Fruit fly (Drosophila melanogaster) whole organism, embryonic: ENCODE results near the gene Dhod.
A peak's percentile ranks its signal among the peaks of the same experiment; 100 is the strongest.

Source experiments
- B-H2 ChIP-seq: fragments of 200-800 bp; sonication (Bioruptor generic); optimal IDR thresholded peaks from 2 replicates; lab custom pipeline; 2018; ENCODE audit warnings: missing biosample characterization, mild to moderate bottlenecking, missing genetic modification characterization
- CG10267 ChIP-seq: fragments of 200-800 bp; sonication (Bioruptor generic); optimal IDR thresholded peaks from 2 replicates; lab custom pipeline; 2018; ENCODE audit warnings: missing biosample characterization, mild to moderate bottlenecking, missing genetic modification characterization, moderate library complexity
- CG10366 ChIP-seq: fragments of 200-800 bp; sonication (Bioruptor generic); IDR thresholded peaks from 2 replicates; pipeline ENCODE4 v1.3.6; 2022; ENCODE audit warnings: missing biosample characterization, missing genetic modification characterization
- CG10654 ChIP-seq: fragments of 200-800 bp; sonication (Bioruptor generic); optimal IDR thresholded peaks from 2 replicates; lab custom pipeline; 2016; ENCODE audit warnings: missing biosample characterization, missing genetic modification characterization
- CG16863 ChIP-seq: fragments of 200-800 bp; sonication (Bioruptor generic); optimal IDR thresholded peaks from 3 replicates; lab custom pipeline; 2016; ENCODE audit warnings: missing biosample characterization, missing genetic modification characterization
- CG17568 ChIP-seq: fragments of 200-800 bp; sonication (Bioruptor generic); optimal IDR thresholded peaks from 2 replicates; lab custom pipeline; 2018; ENCODE audit warnings: missing biosample characterization, mild to moderate bottlenecking, missing genetic modification characterization, moderate library complexity
- CG2712 ChIP-seq: fragments of 200-800 bp; optimal IDR thresholded peaks from 3 replicates; lab custom pipeline; 2019; ENCODE audit warnings: missing biosample characterization, mild to moderate bottlenecking, missing genetic modification characterization, moderate library complexity
- CG2875 ChIP-seq: fragments of 200-800 bp; sonication (Bioruptor generic); optimal IDR thresholded peaks from 2 replicates; lab custom pipeline; 2017; ENCODE audit warnings: missing biosample characterization, mild to moderate bottlenecking, missing genetic modification characterization, missing genetic modification reagents
- CG2889 ChIP-seq: fragments of 200-800 bp; sonication (Bioruptor generic); IDR thresholded peaks from 3 replicates; pipeline ENCODE4 v1.3.6; 2022; ENCODE audit warnings: missing biosample characterization, missing genetic modification characterization
- CG31224 ChIP-seq: fragments of 200-800 bp; sonication (Bioruptor generic); IDR thresholded peaks from 2 replicates; pipeline ENCODE4 v1.3.6; 2022; ENCODE audit warnings: missing biosample characterization, missing genetic modification characterization
- CG31365 ChIP-seq: fragments of 200-800 bp; sonication (Bioruptor generic); optimal IDR thresholded peaks from 2 replicates; lab custom pipeline; 2018; ENCODE audit warnings: missing biosample characterization, mild to moderate bottlenecking, missing genetic modification characterization
- CG42726 ChIP-seq: fragments of 200-800 bp; sonication (Bioruptor generic); IDR thresholded peaks from 2 replicates; pipeline ENCODE4 v1.3.6; 2022; ENCODE audit warnings: missing biosample characterization, missing genetic modification characterization; ENCODE audit not compliant: partially characterized antibody
- CG5953 ChIP-seq: fragments of 200-800 bp; sonication (Bioruptor generic); IDR thresholded peaks from 2 replicates; pipeline ENCODE4 v1.3.6; 2022; ENCODE audit warnings: missing biosample characterization, missing genetic modification characterization
- CHES-1-like ChIP-seq: fragments of 200-800 bp; sonication (Bioruptor generic); optimal IDR thresholded peaks from 2 replicates; lab custom pipeline; 2016; ENCODE audit warnings: missing biosample characterization, missing genetic modification characterization
- HmgD ChIP-seq: fragments of 200-800 bp; sonication (Bioruptor generic); optimal IDR thresholded peaks from 3 replicates; lab custom pipeline; 2016; ENCODE audit warnings: missing biosample characterization, missing genetic modification characterization
- Hmr ChIP-seq: fragments of 200-800 bp; sonication (Bioruptor generic); optimal IDR thresholded peaks from 3 replicates; lab custom pipeline; 2017; ENCODE audit warnings: mild to moderate bottlenecking, missing biosample characterization, missing genetic modification reagents, missing genetic modification characterization
- Lpt ChIP-seq: fragments of >200 bp; optimal IDR thresholded peaks from 2 replicates; lab custom pipeline; 2018; ENCODE audit warnings: missing biosample characterization, missing genetic modification characterization
- Meics ChIP-seq: fragments of 200-800 bp; sonication (Bioruptor generic); optimal IDR thresholded peaks from 2 replicates; lab custom pipeline; 2017; ENCODE audit warnings: missing biosample characterization, mild to moderate bottlenecking, missing genetic modification characterization
- Ssrp ChIP-seq: fragments of 200-800 bp; sonication (Bioruptor generic); optimal IDR thresholded peaks from 2 replicates; lab custom pipeline; 2018; ENCODE audit warnings: missing biosample characterization, mild to moderate bottlenecking, missing genetic modification characterization, moderate library complexity
- Xbp1 ChIP-seq: fragments of 200-800 bp; sonication (Bioruptor generic); optimal IDR thresholded peaks from 3 replicates; lab custom pipeline; 2016; ENCODE audit warnings: missing biosample characterization, mild to moderate bottlenecking, missing genetic modification characterization
- Xrp1 ChIP-seq: fragments of 200-800 bp; sonication (Bioruptor generic); IDR thresholded peaks from 2 replicates; pipeline ENCODE4 v1.3.6; 2022; ENCODE audit warnings: missing biosample characterization, missing genetic modification characterization
- ase ChIP-seq: fragments of 200-800 bp; sonication (Bioruptor generic); IDR thresholded peaks from 3 replicates; pipeline ENCODE4 v1.3.6; 2022; ENCODE audit warnings: missing biosample characterization, missing genetic modification characterization
- cato ChIP-seq: fragments of 200-800 bp; sonication (Bioruptor generic); optimal IDR thresholded peaks from 2 replicates; lab custom pipeline; 2016; ENCODE audit warnings: missing biosample characterization, missing genetic modification characterization, borderline replicate concordance
- caup ChIP-seq: fragments of 200-800 bp; sonication (Bioruptor generic); optimal IDR thresholded peaks from 3 replicates; lab custom pipeline; 2017; ENCODE audit warnings: missing biosample characterization, mild to moderate bottlenecking, missing genetic modification characterization, moderate library complexity; ENCODE audit not compliant: severe bottlenecking
- dmrt11E ChIP-seq: fragments of 200-800 bp; sonication (Bioruptor generic); optimal IDR thresholded peaks from 3 replicates; lab custom pipeline; 2018; ENCODE audit warnings: missing biosample characterization, mild to moderate bottlenecking, missing genetic modification characterization, moderate library complexity
- dysf ChIP-seq: fragments of 200-800 bp; sonication (Bioruptor generic); IDR thresholded peaks from 3 replicates; pipeline ENCODE4 v1.3.6; 2022; ENCODE audit warnings: missing biosample characterization, missing genetic modification characterization
- fd3F ChIP-seq: fragments of 200-800 bp; sonication (Bioruptor generic); optimal IDR thresholded peaks from 2 replicates; lab custom pipeline; 2018; ENCODE audit warnings: missing biosample characterization, mild to moderate bottlenecking, missing genetic modification characterization, moderate library complexity
- gcm2 ChIP-seq: fragments of 200-800 bp; sonication (Bioruptor generic); optimal IDR thresholded peaks from 2 replicates; lab custom pipeline; 2016; ENCODE audit warnings: missing biosample characterization, missing genetic modification characterization
- jumu ChIP-seq: fragments of 200-800 bp; sonication (Bioruptor generic); optimal IDR thresholded peaks from 3 replicates; lab custom pipeline; 2016; ENCODE audit warnings: missing biosample characterization, missing genetic modification characterization
- kah ChIP-seq: fragments of 200-800 bp; sonication (Bioruptor generic); optimal IDR thresholded peaks from 2 replicates; lab custom pipeline; 2018; ENCODE audit warnings: missing biosample characterization, mild to moderate bottlenecking, missing genetic modification characterization
- ken ChIP-seq: fragments of 200-800 bp; sonication (Bioruptor generic); IDR thresholded peaks from 3 replicates; pipeline ENCODE4 v1.3.6; 2022; ENCODE audit warnings: missing biosample characterization, missing genetic modification characterization
- nerfin-1 ChIP-seq: fragments of 200-800 bp; sonication (Bioruptor generic); optimal IDR thresholded peaks from 3 replicates; lab custom pipeline; 2019; ENCODE audit warnings: missing biosample characterization, mild to moderate bottlenecking, missing genetic modification characterization, moderate library complexity
- p53 ChIP-seq: fragments of 200-800 bp; sonication (Bioruptor generic); optimal IDR thresholded peaks from 2 replicates; lab custom pipeline; 2016; ENCODE audit warnings: missing biosample characterization, missing genetic modification characterization
- pho ChIP-seq: fragments of 200-800 bp; sonication (Bioruptor generic); optimal IDR thresholded peaks from 2 replicates; lab custom pipeline; 2016; ENCODE audit warnings: missing biosample characterization, missing genetic modification characterization
- pros ChIP-seq: fragments of 200-800 bp; sonication (Bioruptor generic); optimal IDR thresholded peaks from 3 replicates; lab custom pipeline; 2019; ENCODE audit warnings: missing biosample characterization, mild to moderate bottlenecking, missing genetic modification characterization, moderate library complexity
- repo ChIP-seq: fragments of 200-800 bp; sonication (Bioruptor generic); optimal IDR thresholded peaks from 2 replicates; lab custom pipeline; 2016; ENCODE audit warnings: missing biosample characterization, missing genetic modification characterization
- sc ChIP-seq, 3 experiments: fragments of >200 bp in 2 of 3; fragments of 200-800 bp in 1 of 3; sonication (Bioruptor generic) in 1 of 3; optimal IDR thresholded peaks; 2 replicates in 2 of 3; 3 replicates in 1 of 3; lab custom pipeline; 2017; ENCODE audit warnings: mild to moderate bottlenecking in 1 of 3, missing biosample characterization in 1 of 3, missing genetic modification characterization in 1 of 3, missing genetic modification reagents in 1 of 3
- sd ChIP-seq: fragments of 200-800 bp; sonication (Bioruptor generic); optimal IDR thresholded peaks from 3 replicates; lab custom pipeline; 2018; ENCODE audit warnings: missing biosample characterization, mild to moderate bottlenecking, missing genetic modification characterization, moderate library complexity
- sens ChIP-seq: fragments of 200-800 bp; sonication (Bioruptor generic); peaks from one replicate; lab custom pipeline; 2016; ENCODE audit warnings: missing biosample characterization, missing genetic modification characterization
- shn ChIP-seq: fragments of 200-800 bp; sonication (Bioruptor generic); optimal IDR thresholded peaks from 3 replicates; lab custom pipeline; 2016; ENCODE audit warnings: missing biosample characterization, missing genetic modification characterization
- so ChIP-seq: fragments of 200-800 bp; sonication (Bioruptor generic); IDR thresholded peaks from 3 replicates; pipeline ENCODE4 v1.3.6; 2022; ENCODE audit warnings: missing biosample characterization, missing genetic modification characterization
- sqz ChIP-seq: fragments of 200-800 bp; sonication (Bioruptor generic); optimal IDR thresholded peaks from 3 replicates; lab custom pipeline; 2018; ENCODE audit warnings: missing biosample characterization, mild to moderate bottlenecking, missing genetic modification characterization
- trem ChIP-seq: fragments of 200-800 bp; optimal IDR thresholded peaks from 3 replicates; lab custom pipeline; 2019; ENCODE audit warnings: missing biosample characterization, mild to moderate bottlenecking, missing genetic modification characterization, moderate library complexity
- vnd ChIP-seq: fragments of 200-800 bp; sonication (Bioruptor generic); IDR thresholded peaks from 3 replicates; pipeline ENCODE4 v1.3.6; 2022; ENCODE audit warnings: missing biosample characterization, missing genetic modification characterization; ENCODE audit not compliant: partially characterized antibody
- z ChIP-seq: fragments of 200-800 bp; sonication (Bioruptor generic); IDR thresholded peaks from 3 replicates; pipeline ENCODE4 v1.3.6; 2022; ENCODE audit warnings: missing biosample characterization, missing genetic modification characterization
- zen ChIP-seq: fragments of 200-800 bp; sonication (Bioruptor generic); optimal IDR thresholded peaks from 3 replicates; lab custom pipeline; 2018; ENCODE audit warnings: missing biosample characterization, mild to moderate bottlenecking, missing genetic modification characterization, moderate library complexity
- zfh2 ChIP-seq: fragments of 200-800 bp; sonication (Bioruptor generic); optimal IDR thresholded peaks from 2 replicates; lab custom pipeline; 2016; ENCODE audit warnings: missing biosample characterization, missing genetic modification characterization

Dhod gene

DNA sequence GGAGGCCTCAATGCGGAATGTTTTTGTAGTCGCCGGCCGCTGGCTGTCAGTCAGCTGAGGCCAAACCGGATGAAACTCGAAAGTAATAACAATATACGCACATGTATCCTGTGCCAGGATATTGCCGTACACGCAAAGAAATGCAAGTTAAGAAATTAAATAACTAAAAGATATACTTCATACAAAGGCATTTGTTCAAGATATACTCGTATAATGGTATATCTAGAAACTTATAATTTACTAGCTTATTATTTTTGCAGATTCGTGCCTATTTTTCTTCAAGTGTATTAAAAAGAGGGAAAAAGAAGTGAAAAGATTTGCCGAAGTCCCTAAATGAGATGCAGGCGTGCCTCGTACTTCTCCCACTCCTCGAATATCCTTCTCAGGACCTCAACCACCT, 30.6 kb upstream of the Dhod start (continued):
- TF ChIP-seq zen (peak; percentile 88), Hmr (GFP tag; lab: Kevin White, UChicago) (no peak), sens (peak; percentile 74), dmrt11E (tag; lab: Kevin White, UChicago) (peak; percentile 55)

DNA sequence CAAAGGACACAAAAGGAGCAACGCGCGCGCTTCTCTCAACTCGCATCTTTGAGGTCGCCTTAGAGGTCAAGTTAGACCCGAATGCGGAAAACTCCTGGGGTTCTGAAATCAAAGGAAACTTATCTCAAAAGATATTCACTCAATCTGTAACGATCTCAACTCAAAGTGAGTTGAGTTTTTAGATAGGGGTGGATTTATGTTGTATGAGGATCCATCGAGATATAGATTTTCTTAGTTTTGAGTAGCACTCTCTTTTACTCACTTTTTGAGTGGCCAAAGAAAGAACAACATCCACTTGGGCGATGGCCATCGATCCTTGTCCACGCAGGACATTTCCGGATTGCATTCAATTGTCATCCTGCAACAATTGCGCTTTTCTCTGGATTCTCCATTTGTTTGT, 27.9 kb upstream of the Dhod start:
- TF ChIP-seq shn (GFP tag; lab: Kevin White, UChicago) (no peak), z (GFP tag; lab: Robert Waterston, UW) (peak; percentile 96), caup (no peak), pros (peak; percentile 73), Xbp1 (GFP tag; lab: Kevin White, UChicago) (no peak)

DNA sequence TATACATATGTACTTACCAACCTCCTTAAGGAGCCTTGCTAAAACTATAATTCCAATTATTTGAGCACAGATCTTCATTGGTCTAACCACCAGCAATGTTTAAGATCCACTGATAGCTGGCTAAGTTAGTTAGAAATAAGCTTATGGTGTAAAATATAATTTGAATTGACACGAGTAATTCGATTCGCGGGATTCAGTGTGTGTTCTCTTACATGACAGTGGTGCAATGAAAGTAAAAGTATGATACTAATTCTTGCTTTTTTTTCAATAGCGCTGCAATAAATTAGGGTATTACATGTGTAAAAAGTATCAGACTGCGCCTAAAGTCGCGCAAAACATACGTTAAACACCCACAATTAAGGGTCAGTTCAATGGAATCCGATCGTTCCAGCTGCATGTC, 27.2 kb upstream of the Dhod start, which contains the start of gene CG33325:
TSS of gene CG33325 (minus strand) at position 101 of the 400 bp plus-strand sequence.
- TF ChIP-seq repo (GFP tag; lab: Kevin White, UChicago): no peak
- TF ChIP-seq sc (optimal IDR thresholded peaks at IDR 0.05; lab: Kevin White, UChicago): no peak
- TF ChIP-seq sc (GFP tag; optimal IDR thresholded peaks at IDR 0.05; lab: Kevin White, UChicago): no peak
- TF ChIP-seq Xrp1 (GFP tag; lab: Robert Waterston, UW): no peak
- no peak for TF ChIP-seq CG31365 (tag; lab: Kevin White, UChicago)
- no peak for TF ChIP-seq Lpt
- no peak for TF ChIP-seq CG5953
- TF ChIP-seq sqz (GFP tag; lab: Kevin White, UChicago): no peak
- TF ChIP-seq CG10366 (GFP tag; lab: Robert Waterston, UW): no peak
- no peak for TF ChIP-seq cato
- TF ChIP-seq sd (tag; lab: Kevin White, UChicago): no peak
- TF ChIP-seq CG31224 (GFP tag; lab: Robert Waterston, UW): no peak
- no peak for TF ChIP-seq trem
- TF ChIP-seq B-H2 (GFP tag; lab: Kevin White, UChicago): no peak
- no peak for TF ChIP-seq CG2712 (tag; lab: Kevin White, UChicago)
- no peak for TF ChIP-seq CG17568
- TF ChIP-seq zfh2 (GFP tag; lab: Kevin White, UChicago): no peak
- no peak for TF ChIP-seq gcm2 (GFP tag; lab: Kevin White, UChicago)
- TF ChIP-seq CG2889: no peak
- no peak for TF ChIP-seq Ssrp

dm6 chr3R:8676560-8677000, 23.9 kb upstream of the Dhod start, which contains the start of the genes Unc50, CG11755 and CG8043:
Gene Unc50, minus strand, starts transcription at chr3R:8676613.
Gene CG11755, plus strand, starts transcription at chr3R:8676915.
Gene CG8043, plus strand, starts transcription at chr3R:8676915.
- TF ChIP-seq CHES-1-like (peak; percentile 33), pho (peak; percentile 71), so (GFP tag; lab: Robert Waterston, UW) (peak; percentile 55; the same call in 1 of the 3 replicates), Xbp1 (GFP tag; lab: Kevin White, UChicago) (peak; percentile 91), CG2875 (GFP tag; lab: Kevin White, UChicago) (peak; percentile 51), CG42726 (peak; percentile 84; the same call in 1 of the 2 replicates), CG5953 (no peak), fd3F (GFP tag; lab: Kevin White, UChicago) (peak; percentile 65), p53 (GFP tag; lab: Kevin White, UChicago) (no peak), HmgD (peak; percentile 10), jumu (peak; percentile 70), nerfin-1 (tag; lab: Kevin White, UChicago) (peak; percentile 77), ase (GFP tag; lab: Robert Waterston, UW) (no peak), vnd (GFP tag; lab: Robert Waterston, UW) (peak; percentile 98), CG10267 (peak; percentile 77), CG16863 (GFP tag; lab: Kevin White, UChicago) (peak; percentile 44), CG10654 (GFP tag; lab: Kevin White, UChicago) (peak; percentile 73), cato (peak; percentile 44), CG17568 (peak; percentile 31), dysf (GFP tag; lab: Robert Waterston, UW) (peak; percentile 86), ken (GFP tag; lab: Robert Waterston, UW) (0 out of 3 replicates have a peak, but pooled peaks have one; percentile 32), Meics (GFP tag; lab: Kevin White, UChicago) (peak; percentile 77), kah (GFP tag; lab: Kevin White, UChicago) (no peak)
